Worm (Caenorhabditis elegans) whole organism, L4 larva: ENCODE data around the gene nhl-2.

ENCODE experiments used
- F49E8.2 ChIP-seq: sonication (generic microtip); optimal IDR thresholded peaks from 2 replicates; lab custom pipeline; 2016; ENCODE audit warnings: missing compliant biosample characterization, mild to moderate bottlenecking, missing genetic modification characterization, borderline replicate concordance
- Y48G9A.11 ChIP-seq: fragments of 200-800 bp; sonication (Bioruptor generic); IDR thresholded peaks from 2 replicates; pipeline ENCODE4 v1.3.6; 2022; ENCODE audit warnings: missing genetic modification reagents, missing genetic modification characterization, missing compliant biosample characterization
- Y75B8A.6 ChIP-seq: fragments of 200-800 bp; sonication (Bioruptor generic); IDR thresholded peaks from 2 replicates; pipeline ENCODE4 v1.3.6; 2022; ENCODE audit warnings: missing genetic modification reagents, missing genetic modification characterization, missing compliant biosample characterization
- ZK546.5 ChIP-seq, 2 experiments: sonication (generic microtip); optimal IDR thresholded peaks; 2 replicates each; lab custom pipeline; 2017; ENCODE audit warnings: missing biosample characterization in 2 of 2, missing genetic modification characterization in 2 of 2
- aha-1 ChIP-seq: fragments of 150-350 bp; peaks from one replicate; lab custom pipeline; 2014; ENCODE audit warnings: missing biosample characterization, missing genetic modification characterization
- aly-2 ChIP-seq: sonication (generic microtip); optimal IDR thresholded peaks from 2 replicates; lab custom pipeline; 2018; ENCODE audit warnings: missing biosample characterization, missing genetic modification characterization
- attf-4 ChIP-seq: sonication (generic microtip); optimal IDR thresholded peaks from 3 replicates; lab custom pipeline; 2017; ENCODE audit warnings: missing biosample characterization, missing genetic modification characterization
- ces-1 ChIP-seq: fragments of 150-350 bp; sonication (generic microtip); optimal IDR thresholded peaks from 4 replicates; lab custom pipeline; 2014; ENCODE audit warnings: missing biosample characterization, missing genetic modification reagents, missing genetic modification characterization
- daf-12 ChIP-seq: fragments of 150-350 bp; optimal IDR thresholded peaks from 2 replicates; lab custom pipeline; 2014; ENCODE audit warnings: missing biosample characterization, missing genetic modification reagents, missing genetic modification characterization
- daf-19 ChIP-seq: fragments of 200-800 bp; sonication (Bioruptor generic); conservative IDR thresholded peaks from 2 replicates; pipeline ENCODE4 v1.3.6; 2022; ENCODE audit warnings: missing genetic modification characterization, missing compliant biosample characterization
- daf-8 ChIP-seq: fragments of 200-800 bp; sonication (Bioruptor generic); IDR thresholded peaks from 2 replicates; pipeline ENCODE4 v1.3.6; 2022; ENCODE audit warnings: missing genetic modification characterization, missing compliant biosample characterization
- duxl-1 ChIP-seq: sonication (generic microtip); optimal IDR thresholded peaks from 2 replicates; lab custom pipeline; 2016; ENCODE audit warnings: mild to moderate bottlenecking, missing genetic modification characterization, moderate library complexity, missing compliant biosample characterization; ENCODE audit not compliant: poor library complexity
- dve-1 ChIP-seq: sonication (generic microtip); optimal IDR thresholded peaks from 2 replicates; lab custom pipeline; 2017; ENCODE audit warnings: antibody characterized with exemption, mild to moderate bottlenecking, missing genetic modification characterization, missing compliant biosample characterization; ENCODE audit not compliant: insufficient read depth
- egl-27 ChIP-seq: sonication (generic microtip); optimal IDR thresholded peaks from 3 replicates; lab custom pipeline; 2017; ENCODE audit warnings: missing biosample characterization, missing genetic modification reagents, missing genetic modification characterization
- fkh-10 ChIP-seq: fragments of 150-350 bp; optimal IDR thresholded peaks from 2 replicates; lab custom pipeline; 2014; ENCODE audit warnings: missing biosample characterization, missing genetic modification reagents, missing genetic modification characterization
- hlh-11 ChIP-seq: fragments of 200-800 bp; sonication (Bioruptor generic); optimal IDR thresholded peaks from 2 replicates; lab custom pipeline; 2018; ENCODE audit warnings: mild to moderate bottlenecking, missing genetic modification characterization, missing compliant biosample characterization
- jun-1 ChIP-seq: fragments of 150-350 bp; optimal IDR thresholded peaks from 2 replicates; lab custom pipeline; 2014; ENCODE audit warnings: missing biosample characterization, missing genetic modification reagents, missing genetic modification characterization
- lsy-2 ChIP-seq, 2 experiments: fragments of 150-350 bp in 1 of 2; sonication (generic microtip) in 1 of 2; optimal IDR thresholded peaks; 2 replicates each; lab custom pipeline; 2014 to 2017; ENCODE audit warnings: missing biosample characterization in 2 of 2, missing genetic modification characterization in 2 of 2
- madf-5 ChIP-seq, 2 experiments: fragments of 200-800 bp; sonication (Bioruptor generic); IDR thresholded peaks; 2 replicates each; pipeline ENCODE4 v1.3.6; 2022; ENCODE audit warnings: missing compliant biosample characterization in 2 of 2, missing genetic modification characterization in 2 of 2
- mep-1 ChIP-seq: fragments of 150-350 bp; sonication (generic microtip); optimal IDR thresholded peaks from 3 replicates; lab custom pipeline; 2014; ENCODE audit warnings: missing biosample characterization, missing genetic modification characterization
- mes-2 ChIP-seq: sonication (generic microtip); optimal IDR thresholded peaks from 2 replicates; lab custom pipeline; 2016; ENCODE audit warnings: missing genotype, mild to moderate bottlenecking, missing genetic modification characterization, missing compliant biosample characterization; ENCODE audit not compliant: poor library complexity, severe bottlenecking
- mxl-2 ChIP-seq: fragments of 200-800 bp; sonication (Bioruptor generic); conservative IDR thresholded peaks from 2 replicates; pipeline ENCODE4 v1.3.6; 2022; ENCODE audit warnings: missing genetic modification reagents, missing genetic modification characterization, missing compliant biosample characterization
- nhr-10 ChIP-seq: fragments of 150-350 bp; optimal IDR thresholded peaks from 2 replicates; lab custom pipeline; 2014; ENCODE audit warnings: missing biosample characterization, missing genetic modification characterization
- nhr-102 ChIP-seq: sonication (generic microtip); optimal IDR thresholded peaks from 2 replicates; lab custom pipeline; 2016; ENCODE audit warnings: mild to moderate bottlenecking, missing genetic modification characterization, moderate library complexity, missing compliant biosample characterization
- nhr-11 ChIP-seq: fragments of 150-350 bp; optimal IDR thresholded peaks from 2 replicates; lab custom pipeline; 2014; ENCODE audit warnings: missing biosample characterization, missing genetic modification characterization
- nhr-41 ChIP-seq: fragments of 200-800 bp; sonication (Bioruptor generic); IDR thresholded peaks from 2 replicates; pipeline ENCODE4 v1.3.6; 2022; ENCODE audit warnings: missing genetic modification reagents, missing genetic modification characterization, missing compliant biosample characterization
- nhr-48 ChIP-seq: sonication (generic microtip); optimal IDR thresholded peaks from 2 replicates; lab custom pipeline; 2016; ENCODE audit warnings: mild to moderate bottlenecking, missing genetic modification characterization, missing compliant biosample characterization
- nhr-77 ChIP-seq: fragments of 150-350 bp; optimal IDR thresholded peaks from 2 replicates; lab custom pipeline; 2014; ENCODE audit warnings: missing biosample characterization, missing genetic modification characterization
- pha-4 ChIP-seq, 2 experiments: fragments of 150-350 bp in 1 of 2; fragments of 200-800 bp in 1 of 2; sonication (Bioruptor generic) in 1 of 2; IDR thresholded peaks in 1 of 2; optimal IDR thresholded peaks in 1 of 2; 2 replicates each; pipeline versions ENCODE4 v1.3.6 to Lab custom; 2014 to 2022; ENCODE audit warnings: missing genetic modification characterization in 2 of 2, missing genetic modification reagents in 2 of 2, missing biosample characterization in 1 of 2, missing compliant biosample characterization in 1 of 2
- rbr-2 ChIP-seq: sonication (generic microtip); optimal IDR thresholded peaks from 2 replicates; lab custom pipeline; 2016; ENCODE audit warnings: missing genotype, missing genetic modification characterization, missing compliant biosample characterization
- saeg-2 ChIP-seq: fragments of 200-800 bp; sonication (Bioruptor generic); IDR thresholded peaks from 2 replicates; pipeline ENCODE4 v1.3.6; 2022; ENCODE audit warnings: missing genetic modification reagents, missing genetic modification characterization, missing compliant biosample characterization
- skn-1 ChIP-seq: fragments of 150-350 bp; optimal IDR thresholded peaks from 2 replicates; lab custom pipeline; 2014; ENCODE audit warnings: missing biosample characterization, missing genetic modification characterization
- snpc-1.2 ChIP-seq: fragments of 200-800 bp; sonication (Bioruptor generic); IDR thresholded peaks from 2 replicates; pipeline ENCODE4 v1.3.6; 2022; ENCODE audit warnings: missing genetic modification reagents, missing genetic modification characterization, missing compliant biosample characterization
- spr-3 ChIP-seq: fragments of 200-800 bp; sonication (Bioruptor generic); optimal IDR thresholded peaks from 2 replicates; lab custom pipeline; 2018; ENCODE audit warnings: mild to moderate bottlenecking, missing genetic modification characterization, missing compliant biosample characterization
- unc-130 ChIP-seq: sonication (generic microtip); optimal IDR thresholded peaks from 2 replicates; lab custom pipeline; 2016; ENCODE audit warnings: missing genetic modification reagents, missing genetic modification characterization, missing compliant biosample characterization
- vab-7 ChIP-seq: fragments of 200-800 bp; sonication (Bioruptor generic); IDR thresholded peaks from 2 replicates; pipeline ENCODE4 v1.3.6; 2022; ENCODE audit warnings: missing genetic modification reagents, missing genetic modification characterization, missing compliant biosample characterization
- zfp-3 ChIP-seq: fragments of 200-800 bp; sonication (Bioruptor generic); conservative IDR thresholded peaks from 2 replicates; pipeline ENCODE4 v1.3.6; 2022; ENCODE audit warnings: missing genetic modification reagents, missing genetic modification characterization, missing compliant biosample characterization
- zip-11 ChIP-seq: fragments of 200-800 bp; sonication (Bioruptor generic); IDR thresholded peaks from 2 replicates; pipeline ENCODE4 v1.3.6; 2022; ENCODE audit warnings: missing genetic modification characterization, missing compliant biosample characterization
- ztf-11 ChIP-seq: fragments of 150-350 bp; optimal IDR thresholded peaks from 2 replicates; lab custom pipeline; 2014; ENCODE audit warnings: missing biosample characterization, missing genetic modification characterization

Gene nhl-2

DNA sequence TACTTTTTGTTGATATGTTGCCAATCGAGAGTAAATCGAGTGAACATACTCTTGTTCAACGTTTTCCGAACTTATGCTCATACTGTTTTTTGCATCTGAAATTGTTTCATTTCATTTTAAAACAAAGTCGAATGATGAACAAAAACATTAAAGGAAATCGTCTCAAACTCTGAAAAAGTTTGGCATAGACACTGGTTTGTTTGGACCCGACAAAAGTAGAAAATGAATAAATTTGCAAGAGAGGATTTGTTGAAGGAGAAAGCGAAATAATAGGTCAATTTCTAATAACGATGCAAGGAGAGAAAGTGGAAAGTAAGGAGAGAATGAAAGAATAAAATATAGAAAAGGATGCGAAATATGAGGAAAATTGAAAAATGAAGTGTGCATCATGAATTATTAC, 24.2 kb downstream of the nhl-2 start, which contains the start of gene C35D10.12:
Gene C35D10.12 (minus strand): TSS at position 101 of the 400 bp plus-strand sequence.
- no peak for TF ChIP-seq lsy-2 (tag; optimal IDR thresholded peaks at IDR 0.05; lab: Kevin White, UChicago)
- TF ChIP-seq nhr-10 = no peak
- TF ChIP-seq, all 104 proteins: peak for 0

DNA sequence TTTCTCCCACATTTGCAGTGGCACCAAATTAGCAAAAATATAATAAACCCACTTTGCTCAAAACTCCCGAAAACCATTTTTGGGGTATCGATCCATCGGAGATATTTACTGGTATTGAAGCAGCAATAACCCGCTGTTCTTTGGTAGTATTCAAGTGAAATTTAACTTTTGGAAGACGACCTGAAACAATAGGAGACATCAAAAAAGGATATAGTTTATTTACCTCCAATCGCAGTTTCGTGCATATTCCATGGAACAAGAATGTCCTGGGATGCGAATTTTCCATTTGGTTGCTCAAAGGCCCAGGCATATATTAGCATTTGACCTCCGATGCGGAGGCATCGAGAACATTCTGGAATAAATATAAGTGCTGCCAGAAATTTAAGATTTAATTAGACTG, 25.5 kb downstream of the nhl-2 start:
- no peak for TF ChIP-seq zfp-3 (GFP tag; lab: Robert Waterston, UW)
- peak; percentile 96 for TF ChIP-seq aha-1 (tag; lab: Kevin White, UChicago)
- TF ChIP-seq saeg-2 (GFP tag; lab: Robert Waterston, UW) = no peak

DNA sequence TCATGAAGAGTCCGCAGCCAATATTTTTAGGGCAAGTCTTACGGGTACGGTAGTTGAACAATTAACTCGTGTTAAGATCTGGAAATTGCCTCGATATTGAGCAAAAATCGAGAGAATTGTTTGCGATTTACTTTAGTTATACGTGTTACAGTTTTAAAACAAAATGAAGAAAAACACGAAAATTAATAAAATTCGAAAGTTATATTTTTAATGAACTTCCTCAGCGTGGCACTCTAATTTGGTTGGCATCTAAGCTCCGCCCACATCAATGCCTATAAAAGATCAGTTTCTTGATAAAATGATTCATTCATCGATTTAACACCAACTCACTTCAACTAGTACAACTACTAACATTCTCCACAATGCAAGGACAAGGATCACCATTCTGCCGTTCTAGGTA, 28.4 kb downstream of the nhl-2 start, which contains the start of gene gipc-1:
Gene gipc-1 (plus strand): TSS at position 301 of the 400 bp plus-strand sequence.
- no peak for TF ChIP-seq pha-4 (GFP tag; IDR thresholded peaks at IDR 0.05; lab: Robert Waterston, UW)
- TF ChIP-seq pha-4 (tag; optimal IDR thresholded peaks at IDR 0.05; lab: Kevin White, UChicago) = no peak
- no peak for TF ChIP-seq lsy-2 (tag; optimal IDR thresholded peaks at IDR 0.05; lab: Kevin White, UChicago)
- TF ChIP-seq ces-1 = no peak
- no peak for TF ChIP-seq vab-7 (GFP tag; lab: Robert Waterston, UW)
- no peak for TF ChIP-seq Y48G9A.11 (GFP tag; lab: Robert Waterston, UW)
- TF ChIP-seq unc-130 = no peak
- no peak for TF ChIP-seq jun-1 (tag; lab: Kevin White, UChicago)
- no peak for TF ChIP-seq egl-27 (tag; lab: Kevin White, UChicago)
- TF ChIP-seq nhr-11 (tag; lab: Kevin White, UChicago) = no peak
- no peak for TF ChIP-seq fkh-10 (GFP tag; lab: Kevin White, UChicago)

ce11 chrIII:4868643-4869042, 30.2 kb downstream of the nhl-2 start, which contains the start of the genes msd-4 and C35D10.3:
Gene msd-4, minus strand, starts transcription at chrIII:4868743.
Gene C35D10.3, plus strand, starts transcription at chrIII:4868921.
- TF ChIP-seq nhr-41 (GFP tag; lab: Robert Waterston, UW) (no peak), daf-12 (tag; lab: Kevin White, UChicago) (no peak), F49E8.2 (no peak), ZK546.5 (tag; optimal IDR thresholded peaks at IDR 0.05; lab: Kevin White, UChicago) (no peak), spr-3 (no peak), ces-1 (no peak), hlh-11 (no peak), zip-11 (no peak), vab-7 (GFP tag; lab: Robert Waterston, UW) (no peak), daf-19 (GFP tag; lab: Robert Waterston, UW) (no peak)
- TF ChIP-seq, all 104 proteins: peak for 0

DNA sequence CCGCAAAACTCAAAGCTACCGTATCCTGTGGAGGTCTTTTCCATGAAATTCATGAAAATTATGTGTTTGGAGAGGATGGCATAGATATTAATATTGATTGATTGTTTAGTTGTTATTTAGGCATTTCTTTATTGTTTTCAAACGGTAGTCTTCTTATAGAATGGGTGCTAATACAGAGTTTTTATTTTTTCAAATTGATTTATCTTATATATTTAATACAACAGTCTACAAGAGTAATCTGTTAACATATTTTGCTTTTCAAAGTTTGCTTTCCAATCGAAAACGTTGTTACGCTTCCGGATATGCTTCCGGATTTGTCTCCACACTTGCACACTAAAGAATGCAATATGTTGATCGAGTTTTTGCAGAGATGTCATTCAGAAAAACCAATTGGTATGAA, 32.1 kb downstream of the nhl-2 start, which contains the start of gene C35D10.17:
Gene C35D10.17 (plus strand): TSS at position 301 of the 400 bp plus-strand sequence.
- TF ChIP-seq nhr-102 (tag; lab: Kevin White, UChicago) (no peak), mes-2 (no peak), madf-5 (GFP tag; IDR thresholded peaks at IDR 0.05; lab: Robert Waterston, UW) (no peak), skn-1 (tag; lab: Kevin White, UChicago) (no peak), dve-1 (tag; lab: Kevin White, UChicago) (no peak), daf-8 (no peak), Y75B8A.6 (GFP tag; lab: Robert Waterston, UW) (no peak)

- no peak for TF ChIP-seq snpc-1.2 (GFP tag; lab: Robert Waterston, UW)
- TF ChIP-seq duxl-1 (tag; lab: Kevin White, UChicago) = no peak
- TF ChIP-seq spr-3 = no peak
- no peak for TF ChIP-seq ztf-11
- no peak for TF ChIP-seq mep-1 (tag; lab: Kevin White, UChicago)
- no peak for TF ChIP-seq ZK546.5 (tag; optimal IDR thresholded peaks at IDR 0.05; lab: Kevin White, UChicago)
- no peak for TF ChIP-seq attf-4 (tag; lab: Kevin White, UChicago)
- TF ChIP-seq nhr-48 = no peak
- no peak for TF ChIP-seq rbr-2 (tag; lab: Kevin White, UChicago)
- TF ChIP-seq nhr-77 (tag; lab: Kevin White, UChicago) = no peak
- TF ChIP-seq aly-2 (tag; lab: Kevin White, UChicago) = no peak
- TF ChIP-seq mxl-2 (GFP tag; lab: Robert Waterston, UW) = no peak
Measured at ce11 chrIII:4863127-4863526, 35.8 kb downstream of the nhl-2 start, which contains the start of gene coq-8. Gene coq-8, plus strand, starts transcription at chrIII:4863427.
